Worm (Caenorhabditis elegans) whole organism, L1 larva: ENCODE results near the gene piga-1.

Experiments
- egl-27 ChIP-seq, 2 experiments: fragments of 150-350 bp in 1 of 2; sonication (generic microtip); optimal IDR thresholded peaks; 3 replicates each; lab custom pipeline; 2017 to 2018; ENCODE audit warnings: missing biosample characterization in 2 of 2, missing genetic modification characterization in 2 of 2, missing genetic modification reagents in 2 of 2
- lin-35 ChIP-seq, 2 experiments: fragments of 150-350 bp; optimal IDR thresholded peaks; 2 replicates each; lab custom pipeline; 2014; ENCODE audit warnings: missing biosample characterization in 2 of 2, missing genetic modification characterization in 2 of 2, missing genetic modification reagents in 2 of 2
- nhr-28 ChIP-seq: fragments of 150-350 bp; optimal IDR thresholded peaks from 2 replicates; lab custom pipeline; 2014; ENCODE audit warnings: missing biosample characterization, missing genetic modification characterization
- snpc-4 ChIP-seq: fragments of 150-350 bp; optimal IDR thresholded peaks from 2 replicates; lab custom pipeline; 2014; ENCODE audit warnings: missing biosample characterization, missing genetic modification characterization
- unc-62 ChIP-seq: fragments of 150-350 bp; optimal IDR thresholded peaks from 2 replicates; lab custom pipeline; 2014; ENCODE audit warnings: missing biosample characterization, missing genetic modification reagents, missing genetic modification characterization
- zag-1 ChIP-seq: fragments of 150-350 bp; optimal IDR thresholded peaks from 2 replicates; lab custom pipeline; 2014; ENCODE audit warnings: missing biosample characterization, missing genetic modification characterization

DNA sequence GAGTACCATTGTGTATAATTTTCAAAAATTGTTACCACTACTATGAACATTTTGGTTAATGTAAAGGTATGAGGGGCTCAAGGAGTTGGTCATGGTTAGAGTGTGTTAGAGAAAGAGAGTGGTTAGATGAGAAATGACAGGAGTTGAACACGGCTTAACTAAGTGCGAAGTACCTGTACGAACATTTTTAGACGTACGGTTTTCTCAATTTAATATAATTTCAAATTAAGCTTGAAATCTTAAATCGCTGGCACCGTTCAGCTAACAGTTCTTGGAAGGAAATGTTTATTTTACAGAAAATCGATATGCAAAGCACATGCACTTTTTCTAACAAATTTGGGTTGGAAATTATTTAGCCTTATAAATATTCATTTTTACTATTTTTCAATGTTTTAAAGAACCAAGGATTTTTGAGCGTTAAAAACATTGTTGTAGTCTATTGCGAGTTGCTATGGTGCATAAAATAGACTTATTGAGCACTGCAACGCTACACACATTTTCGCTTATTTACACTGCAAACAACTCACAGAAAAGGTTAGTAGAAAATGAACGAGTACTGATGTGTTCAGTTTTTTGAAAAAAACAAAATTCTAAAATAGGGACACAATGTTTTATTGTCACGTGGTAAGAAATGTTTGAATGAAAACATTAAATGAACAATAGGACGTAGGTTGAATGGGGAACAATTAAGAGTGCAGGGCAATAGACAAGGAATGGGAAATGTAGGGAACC is 40.3 kb upstream of the piga-1 start, which contains the start of gene sphk-1:
- TF ChIP-seq lin-35 (GFP tag; optimal IDR thresholded peaks at IDR 0.05; lab: Kevin White, UChicago) = no peak
- no peak for TF ChIP-seq unc-62
- no peak for TF ChIP-seq egl-27 (tag; optimal IDR thresholded peaks at IDR 0.05; lab: Kevin White, UChicago)
- no peak for TF ChIP-seq nhr-28
- TF ChIP-seq snpc-4 (tag; lab: Kevin White, UChicago) = no peak
- no peak for TF ChIP-seq zag-1
